Fruit fly (Drosophila melanogaster): ENCODE measurements around the gene stck.
A peak's percentile ranks its signal among the peaks of the same experiment; 100 is the strongest.

The stck gene

DNA sequence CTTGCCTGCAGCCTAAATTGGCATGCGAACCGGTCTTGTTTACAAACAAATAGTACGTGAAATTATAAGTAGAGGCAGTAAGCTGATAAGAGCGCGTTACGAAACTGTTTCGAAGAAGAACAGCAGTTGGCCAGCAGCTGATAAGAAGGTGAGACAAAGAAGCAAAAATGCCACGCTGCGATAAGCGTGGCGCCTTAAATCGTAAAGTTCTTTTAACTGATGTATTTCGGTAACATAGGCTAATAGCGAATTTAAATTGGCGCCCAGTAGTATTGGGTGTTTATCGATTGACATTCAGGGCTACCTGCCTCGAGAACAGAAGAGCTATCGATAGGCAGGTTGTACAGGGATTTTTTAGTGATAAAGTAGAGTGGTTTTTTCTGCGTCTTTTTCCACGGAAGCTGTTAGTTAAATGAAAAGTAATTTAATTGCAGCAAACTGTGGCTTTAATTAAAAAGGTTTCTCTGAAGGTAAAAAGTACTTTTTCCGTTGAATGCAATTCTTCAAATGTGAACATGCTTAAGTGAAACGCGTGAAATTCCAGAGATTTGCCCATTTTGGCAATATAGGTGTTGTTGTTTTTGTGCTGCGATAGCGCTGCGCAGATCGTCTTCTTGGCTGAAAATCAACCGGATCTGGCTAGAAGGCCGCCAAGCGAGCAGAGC is at the start of gene stck:
stck (plus strand) TSS at position 353 of the 665 bp plus-strand sequence.
- TF ChIP-seq noc (tag; optimal IDR thresholded peaks at IDR 0.05), result no peak

DNA sequence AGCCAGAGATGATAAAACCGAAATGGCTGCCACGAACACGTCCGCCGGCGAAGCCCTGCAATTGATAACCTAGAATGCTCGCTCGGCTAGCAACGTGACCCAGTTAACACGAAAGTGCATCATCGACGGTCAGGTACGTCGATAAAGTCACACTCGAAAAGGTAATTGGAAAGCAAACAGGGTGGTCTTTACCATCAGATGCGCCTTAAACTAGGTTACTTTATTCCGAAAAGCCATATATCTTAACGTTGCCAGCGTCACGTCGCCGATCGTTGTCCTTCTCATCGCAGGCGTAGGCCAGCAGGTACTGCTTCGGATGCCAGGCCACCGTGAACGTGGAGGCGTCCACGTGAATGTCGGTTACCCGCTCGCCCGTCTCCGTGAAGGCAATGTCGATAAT is 49.5 kb upstream of the stck start:
- no peak for TF ChIP-seq noc (tag; optimal IDR thresholded peaks at IDR 0.05)

DNA sequence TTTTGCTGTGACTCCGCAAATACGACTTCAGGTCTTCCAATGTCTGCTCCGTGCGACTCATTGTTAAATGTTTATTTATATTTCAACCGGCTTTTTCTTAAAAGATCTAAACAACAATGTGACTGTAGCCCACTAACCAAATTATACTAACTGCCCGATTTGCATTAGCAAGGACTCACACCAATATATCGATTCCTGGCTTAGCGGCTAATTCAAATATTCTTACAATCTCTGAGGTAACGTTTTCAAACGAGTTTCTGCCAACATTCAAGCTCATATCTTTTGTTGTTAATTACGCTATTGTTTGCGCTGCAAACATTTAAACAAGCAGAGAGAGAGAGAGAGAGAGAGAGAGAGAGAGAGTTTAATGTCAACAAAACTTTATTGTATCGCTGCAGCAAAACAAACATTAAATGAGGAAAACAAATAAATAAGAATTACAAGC is 48.2 kb upstream of the stck start, which contains the start of gene tex:
tex (minus strand) TSS at position 131 of the 445 bp plus-strand sequence.
- TF ChIP-seq noc (tag; optimal IDR thresholded peaks at IDR 0.05), result no peak

DNA sequence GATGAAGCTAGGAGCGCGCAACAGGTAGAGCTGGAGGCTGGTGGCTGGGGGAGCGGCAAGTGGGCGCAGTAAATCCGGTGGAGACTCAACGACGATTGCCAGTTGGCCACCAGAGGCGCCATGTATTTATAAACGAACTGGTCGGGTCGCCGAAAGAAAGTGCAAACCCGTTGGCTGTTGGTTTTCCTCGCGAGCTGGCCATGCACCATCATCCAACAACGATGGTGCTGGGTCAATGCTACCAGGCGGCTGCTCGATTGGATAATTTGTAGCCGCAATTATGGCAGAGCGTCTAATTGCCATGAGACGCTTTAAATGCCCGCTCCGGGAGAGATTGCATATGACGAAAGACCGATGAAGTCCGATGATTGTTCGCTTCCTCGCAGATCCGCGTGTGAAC is 46.1 kb upstream of the stck start, which contains the start of gene CG11693:
CG11693 (minus strand) TSS at position 101 of the 400 bp plus-strand sequence.
- TF ChIP-seq noc (tag; optimal IDR thresholded peaks at IDR 0.05), result no peak

DNA sequence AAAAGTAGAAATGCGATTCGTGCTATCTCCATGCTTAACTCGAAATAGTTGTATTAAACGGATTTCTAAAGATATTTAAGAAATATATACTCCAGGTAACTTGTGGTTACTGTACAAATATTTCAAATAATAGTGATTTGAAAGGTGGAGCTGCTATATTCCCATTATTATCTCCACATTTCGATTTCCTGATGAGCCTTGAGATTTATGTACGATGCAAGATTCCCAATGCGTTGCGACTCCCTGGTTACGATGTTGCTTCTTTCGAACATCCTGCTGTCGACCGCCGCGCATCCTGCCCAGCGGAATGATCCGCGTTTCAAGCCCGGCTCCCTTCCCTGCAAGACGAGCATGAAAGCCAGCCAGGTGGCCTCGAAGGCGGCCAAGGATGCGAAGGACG is 44.7 kb upstream of the stck start, which contains the start of the genes CG11694 and CG11698:
CG11694 (minus strand) TSS at position 101 of the 400 bp plus-strand sequence.
CG11698 (plus strand) TSS at position 152 of the 400 bp plus-strand sequence.
- no peak for TF ChIP-seq noc (tag; optimal IDR thresholded peaks at IDR 0.05)

DNA sequence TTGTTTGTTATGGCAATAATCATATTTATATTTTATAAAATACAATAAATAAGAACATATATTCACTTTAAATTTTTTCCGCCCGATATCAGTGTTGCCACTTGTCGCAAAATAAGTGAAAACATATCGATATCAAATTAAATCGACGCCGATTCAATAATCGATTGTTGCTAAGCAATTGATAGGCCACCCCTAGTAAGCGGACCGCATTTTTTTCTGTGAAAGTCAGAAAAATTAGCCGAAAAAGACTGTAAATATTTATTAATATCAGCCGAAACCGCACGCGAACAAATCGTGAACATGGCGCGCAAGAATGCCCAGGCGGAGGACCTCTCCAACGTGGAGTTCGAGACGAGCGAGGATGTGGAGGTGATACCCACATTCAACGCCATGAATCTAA is 43.7 kb upstream of the stck start, which contains the start of gene CG7483:
CG7483 (plus strand) TSS at position 171 of the 400 bp plus-strand sequence.
- no peak for TF ChIP-seq noc (tag; optimal IDR thresholded peaks at IDR 0.05)

DNA sequence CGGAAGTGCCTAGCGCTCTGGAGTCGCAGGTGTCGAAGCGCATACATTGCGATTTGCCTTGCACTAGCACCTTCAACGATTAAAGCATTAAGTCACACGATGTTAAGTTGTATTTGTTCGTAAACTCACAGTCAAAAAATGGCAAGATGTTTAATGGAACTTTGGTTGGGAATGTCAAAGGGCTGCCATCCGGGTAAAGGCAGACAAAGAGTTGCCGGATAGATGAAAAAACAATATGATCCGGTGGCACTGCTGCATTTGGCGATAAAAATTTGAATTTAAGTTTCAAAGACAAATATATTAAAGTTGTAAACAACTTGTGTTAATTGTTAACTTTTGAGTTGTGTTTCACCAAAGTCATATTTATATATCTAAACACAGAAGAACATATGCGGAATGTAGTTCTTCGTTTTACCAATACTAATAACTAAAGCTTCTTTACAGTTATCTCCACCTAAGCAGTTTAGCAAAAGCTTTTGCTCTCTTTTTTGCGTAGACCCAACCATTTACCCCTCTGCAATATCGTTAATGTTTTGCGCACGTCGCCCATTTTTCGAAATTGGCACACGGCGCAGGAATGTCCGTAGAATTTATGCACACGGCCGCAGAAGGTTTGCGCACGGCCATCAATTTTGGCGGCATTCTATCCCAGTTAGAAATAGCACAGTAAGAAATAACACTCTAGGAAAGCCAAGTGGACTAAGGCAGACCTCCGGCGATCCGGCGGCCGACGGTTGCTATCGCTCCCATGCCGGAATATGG is 40.3 kb upstream of the stck start, which contains the start of gene Coq2:
Coq2 (minus strand) TSS at position 200 of the 762 bp plus-strand sequence.
- TF ChIP-seq noc (tag; optimal IDR thresholded peaks at IDR 0.05), result no peak

DNA sequence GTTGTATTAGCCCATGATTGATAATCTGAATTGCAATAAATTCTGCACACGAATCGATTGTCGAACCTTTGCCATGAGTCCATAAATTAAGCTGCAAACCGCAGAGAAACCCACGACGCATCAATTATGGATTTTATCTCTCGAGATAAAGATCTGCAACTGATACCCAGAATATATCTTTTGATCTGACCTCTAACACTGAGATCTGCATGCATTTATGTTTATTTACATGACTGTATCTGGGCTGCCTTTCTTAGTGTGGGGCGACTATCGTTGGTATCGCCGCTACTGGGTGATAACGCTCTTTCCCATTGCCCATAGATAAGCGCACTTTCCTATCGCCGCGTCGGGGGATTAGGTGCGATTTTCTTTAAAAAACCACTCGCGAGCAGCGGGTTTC is 39.6 kb upstream of the stck start, which contains the start of gene Ctr1B:
Ctr1B (plus strand) TSS at position 398 of the 400 bp plus-strand sequence.
- TF ChIP-seq noc (tag; optimal IDR thresholded peaks at IDR 0.05), result peak; percentile 44

DNA sequence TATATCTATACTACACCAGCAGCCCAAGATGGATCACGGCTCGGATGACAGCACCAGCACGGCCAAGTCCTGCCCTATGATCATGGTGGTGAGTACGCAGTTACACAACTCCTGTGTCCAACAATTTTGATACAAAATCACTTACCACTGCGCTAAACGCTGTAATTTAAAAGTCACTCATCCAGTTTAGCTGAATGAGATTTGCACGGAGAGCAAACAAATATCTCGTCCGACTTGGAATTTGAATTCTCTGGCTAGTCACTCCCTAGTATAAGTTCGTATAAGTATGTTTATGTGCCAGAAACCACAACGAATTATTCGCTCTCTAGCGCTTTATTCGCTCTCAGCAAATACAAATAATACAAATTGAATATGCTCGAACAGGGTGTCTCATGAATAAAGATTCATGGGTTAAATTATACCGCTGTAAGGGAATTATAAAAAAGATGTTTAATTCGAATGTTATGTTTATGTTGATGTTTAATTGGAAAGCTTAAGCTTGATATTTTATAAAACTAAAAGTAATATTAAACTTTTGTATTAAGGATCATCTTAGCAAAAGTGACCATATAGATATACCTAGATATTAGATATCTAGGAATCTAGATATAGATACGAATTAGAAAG is 39.0 kb upstream of the stck start:
- TF ChIP-seq noc (tag; optimal IDR thresholded peaks at IDR 0.05), result no peak

DNA sequence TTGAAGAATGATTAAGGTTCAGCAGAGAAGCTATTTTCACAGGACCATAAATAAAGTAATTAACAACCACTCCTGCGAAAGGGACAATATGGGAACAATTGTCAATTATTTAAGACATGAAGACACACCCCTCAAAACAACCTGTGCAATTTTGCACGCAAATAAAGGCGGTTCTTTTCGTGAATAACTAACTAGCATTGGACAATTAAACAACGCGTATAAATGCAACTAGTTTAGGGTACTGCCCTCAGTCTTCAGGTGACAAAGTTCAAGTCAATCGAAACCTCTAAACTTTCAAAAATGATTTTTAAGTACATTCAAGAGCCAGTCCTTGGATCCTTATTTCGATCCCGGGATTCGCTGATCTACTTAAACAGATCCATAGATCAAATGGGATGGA is 35.3 kb upstream of the stck start, which contains the start of gene Or85a:
Or85a (plus strand) TSS at position 301 of the 400 bp plus-strand sequence.
- TF ChIP-seq noc (tag; optimal IDR thresholded peaks at IDR 0.05), result no peak

DNA sequence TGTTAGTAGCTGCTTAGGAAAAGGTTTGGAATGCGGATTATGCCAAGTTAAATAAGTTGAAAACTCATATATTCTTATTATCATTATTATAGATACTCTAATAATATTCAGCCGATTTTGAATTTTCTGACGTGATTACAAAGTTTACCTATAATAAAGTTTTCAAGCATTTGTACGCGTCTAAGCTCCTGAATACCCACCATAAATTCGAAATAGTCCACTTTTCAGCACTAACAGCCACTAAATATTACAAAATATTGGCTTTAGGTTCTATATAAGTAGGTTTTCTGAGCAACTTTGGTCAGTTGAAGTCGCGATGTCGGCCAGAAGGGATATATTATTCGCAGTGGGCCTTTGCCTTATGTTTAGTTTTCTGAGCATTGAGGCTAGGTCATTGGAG is 32.8 kb upstream of the stck start, which contains the start of gene CG7443:
CG7443 (plus strand) TSS at position 301 of the 400 bp plus-strand sequence.
- TF ChIP-seq noc (tag; optimal IDR thresholded peaks at IDR 0.05), result no peak

DNA sequence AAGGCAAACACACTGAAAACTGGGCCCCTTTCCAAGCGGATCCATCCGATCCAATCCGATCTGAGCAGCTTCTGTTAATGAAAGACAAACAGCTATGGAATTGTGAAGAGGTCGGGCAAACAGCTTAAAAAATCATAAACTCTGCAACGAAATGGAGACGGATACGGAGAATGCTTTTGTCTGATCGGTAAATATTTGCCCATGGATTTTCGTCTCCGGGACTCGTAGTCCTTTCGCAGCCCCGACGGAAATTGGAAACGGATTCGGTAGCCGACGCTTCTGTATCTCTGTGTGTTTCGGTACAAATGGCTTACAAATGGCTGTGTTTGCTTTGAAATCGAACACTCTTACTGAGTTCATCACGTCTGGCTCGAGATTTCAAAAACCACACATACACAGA is 29.9 kb upstream of the stck start:
- no peak for TF ChIP-seq noc (tag; optimal IDR thresholded peaks at IDR 0.05)

DNA sequence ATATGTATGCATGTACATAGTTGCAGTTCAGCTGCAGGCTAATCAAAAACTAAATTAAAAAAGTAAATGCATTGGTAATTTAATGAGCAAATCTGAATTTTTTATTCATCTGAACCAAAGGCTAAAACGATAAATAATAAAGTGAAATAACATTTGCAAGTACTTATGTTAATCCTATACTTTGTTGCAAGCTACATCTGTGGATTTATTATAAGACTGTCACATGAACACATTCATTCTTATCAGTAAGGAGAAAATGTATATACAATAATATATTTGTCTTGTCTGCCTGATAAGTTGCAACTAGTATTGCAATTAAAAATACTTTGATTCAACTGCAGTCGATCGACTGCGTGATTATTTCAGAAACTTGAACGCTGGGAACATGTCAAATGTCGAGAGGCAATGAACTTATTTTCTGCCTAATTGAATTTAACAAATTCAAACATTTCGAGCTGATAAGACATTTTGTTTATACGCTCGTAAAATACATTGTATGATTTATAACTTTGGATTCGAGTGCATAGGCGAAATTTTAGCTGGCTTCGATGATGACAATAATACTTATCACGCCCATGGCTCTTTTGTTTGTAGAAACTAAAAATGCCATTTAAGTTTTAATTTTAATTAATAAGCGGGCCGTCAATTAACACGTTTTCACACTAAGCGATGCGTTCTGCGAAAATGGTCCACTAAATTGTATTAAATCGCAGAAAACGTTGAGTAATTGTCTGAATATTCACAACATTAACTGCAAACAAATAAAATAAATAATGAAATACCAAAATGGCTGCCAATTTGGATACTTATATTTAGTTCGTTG is 28.6 kb upstream of the stck start:
- no peak for TF ChIP-seq noc (tag; optimal IDR thresholded peaks at IDR 0.05)

DNA sequence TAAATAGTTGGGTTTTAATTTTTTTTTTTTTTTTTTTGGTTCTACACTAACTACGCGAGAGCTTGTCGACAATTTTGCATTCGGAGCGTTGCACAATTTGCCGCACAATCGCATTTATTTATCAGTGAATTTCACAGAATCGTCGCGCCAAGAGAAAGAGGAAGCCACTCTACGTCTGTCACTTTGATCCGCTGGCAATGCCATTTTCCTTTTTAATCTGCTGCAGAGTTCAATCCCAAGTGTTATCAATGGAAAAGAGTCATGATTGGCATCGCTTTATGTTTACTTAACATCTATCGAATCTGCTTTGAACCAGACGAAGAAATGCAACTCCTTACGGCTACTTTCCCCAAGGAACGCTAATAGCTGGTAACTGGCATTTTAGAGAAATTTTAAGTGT is 27.1 kb upstream of the stck start:
- no peak for TF ChIP-seq noc (tag; optimal IDR thresholded peaks at IDR 0.05)

Measured in whole organism, larva.